Worm (Caenorhabditis elegans): ENCODE results near the gene cyn-1.
A peak's percentile ranks its signal among the peaks of the same experiment; 100 is the strongest.

The cyn-1 gene

DNA sequence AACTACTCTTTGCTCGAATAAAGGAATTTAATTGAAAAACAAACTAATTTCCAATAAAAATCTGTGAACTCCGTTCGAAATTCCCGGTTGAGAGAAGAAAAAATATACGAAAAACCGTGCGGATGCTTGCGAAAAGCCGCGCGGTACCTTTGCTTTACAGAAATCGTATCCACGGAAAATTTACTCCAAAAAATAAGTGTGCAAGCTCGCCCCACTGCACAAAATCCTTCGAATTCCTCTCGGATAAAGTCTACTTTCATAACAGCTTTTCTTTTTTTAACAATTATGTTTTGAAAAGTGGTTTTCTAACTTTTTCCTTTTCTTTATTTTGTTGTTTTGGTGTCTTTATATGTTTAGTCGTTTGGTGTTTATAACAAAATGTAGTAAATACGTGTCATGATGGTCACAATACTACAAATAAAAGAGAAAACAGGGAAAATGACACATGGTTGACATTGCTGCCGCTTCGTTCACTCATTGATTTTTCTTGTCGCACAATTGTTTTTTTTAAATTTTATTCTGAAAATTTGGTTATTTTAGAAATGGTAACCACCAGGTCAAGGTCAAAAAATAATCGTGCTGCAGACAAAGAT lies 8.5 kb upstream of the cyn-1 start, which contains the start of gene cept-2 (continued):
- no peak for TF ChIP-seq lin-54 (GFP tag; optimal IDR thresholded peaks at IDR 0.05)
- no peak for TF ChIP-seq hlh-12 (tag; optimal IDR thresholded peaks at IDR 0.05)
- no peak for TF ChIP-seq nhr-179 (tag; optimal IDR thresholded peaks at IDR 0.05)
- no peak for TF ChIP-seq zfh-2 (GFP tag; conservative IDR thresholded peaks at IDR 0.05)
- no peak for TF ChIP-seq unc-130 (GFP tag; optimal IDR thresholded peaks at IDR 0.05)
- no peak for TF ChIP-seq Y53F4B.3 (GFP tag; IDR thresholded peaks at IDR 0.05)
- TF ChIP-seq ccch-3 (GFP tag; optimal IDR thresholded peaks at IDR 0.05), result no peak
- no peak for TF ChIP-seq dpff-1 (tag; optimal IDR thresholded peaks at IDR 0.05)
- 0 out of 2 replicates have a peak, but pooled peaks have one; percentile 23 for TF ChIP-seq egl-44 (GFP tag; IDR thresholded peaks at IDR 0.05)
- TF ChIP-seq pbrm-1 (GFP tag; IDR thresholded peaks at IDR 0.05), result peak; percentile 78
- TF ChIP-seq egl-18 (GFP tag; IDR thresholded peaks at IDR 0.05), result 0 out of 2 replicates have a peak, but pooled peaks have one; percentile 61
- no peak for TF ChIP-seq chd-7 (tag; optimal IDR thresholded peaks at IDR 0.05)
- TF ChIP-seq F52B5.7 (tag; optimal IDR thresholded peaks at IDR 0.05), result no peak
- TF ChIP-seq gei-17 (GFP tag; optimal IDR thresholded peaks at IDR 0.05), result no peak
- TF ChIP-seq bed-1 (GFP tag; IDR thresholded peaks at IDR 0.05), result no peak
- no peak for TF ChIP-seq ama-1 (optimal IDR thresholded peaks at IDR 0.05)
- TF ChIP-seq ama-1 (GFP tag; optimal IDR thresholded peaks at IDR 0.05), result no peak
- TF ChIP-seq hrde-1 (tag; optimal IDR thresholded peaks at IDR 0.05; ENCODE audit: borderline replicate concordance), result no peak
- TF ChIP-seq ceh-79 (tag; optimal IDR thresholded peaks at IDR 0.05), result no peak
- no peak for TF ChIP-seq C17E4.6 (GFP tag; IDR thresholded peaks at IDR 0.05)
- peak; percentile 64 for TF ChIP-seq madf-6 (GFP tag; IDR thresholded peaks at IDR 0.05)
- TF ChIP-seq ztf-6 (GFP tag; IDR thresholded peaks at IDR 0.05), result no peak
- peak; percentile 81 for TF ChIP-seq ceh-27 (GFP tag; optimal IDR thresholded peaks at IDR 0.05)
- TF ChIP-seq F57C9.4 (tag; optimal IDR thresholded peaks at IDR 0.05), result no peak
- peak; percentile 56 for TF ChIP-seq dpl-1 (GFP tag; optimal IDR thresholded peaks at IDR 0.05)
- TF ChIP-seq ztf-22 (GFP tag; optimal IDR thresholded peaks at IDR 0.05), result no peak
- TF ChIP-seq F57A8.1 (GFP tag; optimal IDR thresholded peaks at IDR 0.05), result no peak
- no peak for TF ChIP-seq F22D6.2 (tag; optimal IDR thresholded peaks at IDR 0.05)
- TF ChIP-seq tlf-1 (GFP tag; optimal IDR thresholded peaks at IDR 0.05), result peak; percentile 66
- TF ChIP-seq nhr-120 (GFP tag; IDR thresholded peaks at IDR 0.05), result no peak
- peak; percentile 87 for TF ChIP-seq attf-5 (GFP tag; optimal IDR thresholded peaks at IDR 0.05)
- no peak for TF ChIP-seq nhr-90 (tag; optimal IDR thresholded peaks at IDR 0.05)
- TF ChIP-seq Y56A3A.18 (GFP tag; IDR thresholded peaks at IDR 0.05), result no peak
- no peak for TF ChIP-seq snpc-4 (GFP tag; optimal IDR thresholded peaks at IDR 0.05)
- TF ChIP-seq snpc-4 (tag; optimal IDR thresholded peaks at IDR 0.05), result peak in 2 of 4 experiments; percentile 57 to 70
- TF ChIP-seq rcor-1 (GFP tag; IDR thresholded peaks at IDR 0.05), result peak; percentile 69
- peak; percentile 41 for TF ChIP-seq athp-1 (tag; optimal IDR thresholded peaks at IDR 0.05)
- peak; percentile 54 for TF ChIP-seq nhr-80 (tag; optimal IDR thresholded peaks at IDR 0.05)
- TF ChIP-seq mcd-1 (GFP tag; IDR thresholded peaks at IDR 0.05), result peak; percentile 98
- peak; percentile 92 for TF ChIP-seq dox-1 (GFP tag; IDR thresholded peaks at IDR 0.05)
- peak; percentile 68 for TF ChIP-seq lir-1 (GFP tag; conservative IDR thresholded peaks at IDR 0.05)
- 0 out of 2 replicates have a peak, but pooled peaks have one; percentile 45 for TF ChIP-seq madf-3 (GFP tag; IDR thresholded peaks at IDR 0.05)
- no peak for TF ChIP-seq ets-4 (GFP tag; optimal IDR thresholded peaks at IDR 0.05)
- TF ChIP-seq F55B11.4 (tag; optimal IDR thresholded peaks at IDR 0.05; ENCODE audit: borderline replicate concordance, insufficient read depth), result no peak
- TF ChIP-seq attf-6 (GFP tag; IDR thresholded peaks at IDR 0.05), result peak; percentile 67; the same call in 1 of the 2 replicates
- no peak for TF ChIP-seq zim-3 (tag; optimal IDR thresholded peaks at IDR 0.05)
- TF ChIP-seq rpc-1 (optimal IDR thresholded peaks at IDR 0.05), result peak; percentile 39
- peak; percentile 2 for TF ChIP-seq rpc-1 (tag; optimal IDR thresholded peaks at IDR 0.05)
- TF ChIP-seq hmg-1.2 (GFP tag; IDR thresholded peaks at IDR 0.05), result peak; percentile 62
- no peak for TF ChIP-seq ceh-40 (GFP tag; IDR thresholded peaks at IDR 0.05)

All from whole organism, young adult.